Worm (Caenorhabditis elegans) whole organism, young adult: ENCODE data around the gene clc-21.
"Not testable (repeated sequence)": the region's sequence is repeated elsewhere in the genome, so short reads cannot be mapped to it uniquely, and the experiment has no call there.

Experiments
- hlh-12 ChIP-seq: sonication (generic microtip); optimal IDR thresholded peaks from 2 replicates; lab custom pipeline; 2016; ENCODE audit warnings: missing genetic modification characterization, missing compliant biosample characterization
- let-526 ChIP-seq: fragments of 200-800 bp; sonication (Bioruptor generic); IDR thresholded peaks from 2 replicates; pipeline ENCODE4 v1.3.6; 2022; ENCODE audit warnings: missing genetic modification reagents, missing genetic modification characterization, missing compliant biosample characterization
- madf-3 ChIP-seq: fragments of 200-800 bp; sonication (Bioruptor generic); IDR thresholded peaks from 2 replicates; pipeline ENCODE4 v1.3.6; 2022; ENCODE audit warnings: missing genetic modification reagents, missing genetic modification characterization, missing compliant biosample characterization
- nhr-90 ChIP-seq: sonication (generic microtip); optimal IDR thresholded peaks from 2 replicates; lab custom pipeline; 2016; ENCODE audit warnings: missing genotype, mild to moderate bottlenecking, missing genetic modification characterization, missing compliant biosample characterization
- sea-2 ChIP-seq: fragments of 200-800 bp; sonication (Bioruptor generic); IDR thresholded peaks from 2 replicates; pipeline ENCODE4 v1.3.6; 2022; ENCODE audit warnings: missing genetic modification characterization, missing compliant biosample characterization
- snpc-4 ChIP-seq, 5 experiments: fragments of 150-350 bp in 1 of 5; sonication (generic microtip) in 4 of 5; optimal IDR thresholded peaks; 2 replicates each; lab custom pipeline; 2014 to 2018; ENCODE audit warnings: missing genetic modification characterization in 5 of 5, missing biosample characterization in 3 of 5, antibody characterized with exemption in 2 of 5, mild to moderate bottlenecking in 2 of 5, missing compliant biosample characterization in 2 of 5, missing genotype in 2 of 5, moderate library complexity in 2 of 5, missing genetic modification reagents in 1 of 5
- unc-62 ChIP-seq: fragments of 150-350 bp; optimal IDR thresholded peaks from 2 replicates; lab custom pipeline; 2014; ENCODE audit warnings: missing biosample characterization, missing genetic modification reagents, missing genetic modification characterization

DNA sequence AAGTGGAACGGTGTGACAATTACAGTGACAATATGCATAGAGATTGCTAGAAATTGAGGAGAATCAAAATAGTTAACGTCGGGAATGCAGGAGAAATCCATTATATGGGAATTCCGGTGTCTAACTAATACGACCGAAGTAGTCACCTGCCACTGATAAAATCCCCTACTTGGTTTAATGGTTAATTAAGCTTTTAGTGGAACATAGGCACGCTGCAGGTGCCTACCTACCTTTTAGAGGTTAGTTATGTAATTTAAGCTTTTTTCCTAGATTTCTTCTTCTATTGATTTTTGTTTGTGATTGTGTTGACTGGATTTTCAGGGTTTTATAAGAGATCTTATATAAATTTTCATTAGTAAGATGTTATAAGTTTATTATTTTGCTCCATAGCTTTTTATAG, 39.3 kb downstream of the clc-21 start, which contains the start of gene srh-203:
- not testable (repeated sequence) for TF ChIP-seq nhr-90 (tag; lab: Kevin White, UChicago); unc-62 (GFP tag; lab: Kevin White, UChicago); snpc-4 (GFP tag; optimal IDR thresholded peaks at IDR 0.05; lab: Kevin White, UChicago); snpc-4 (tag; optimal IDR thresholded peaks at IDR 0.05; lab: Kevin White, UChicago); hlh-12; let-526 (GFP tag; lab: Robert Waterston, UW); madf-3 (GFP tag; lab: Robert Waterston, UW); sea-2 (GFP tag; lab: Robert Waterston, UW)
